Fruit fly (Drosophila melanogaster) whole organism, embryonic: ENCODE measurements around the gene qjt.
A peak's percentile ranks its signal among the peaks of the same experiment; 100 is the strongest.

Source experiments
- Blimp-1 ChIP-seq: fragments of 200-800 bp; sonication (Bioruptor generic); optimal IDR thresholded peaks from 3 replicates; lab custom pipeline; 2018; ENCODE audit warnings: missing biosample characterization, missing genetic modification characterization, mild to moderate bottlenecking, moderate library complexity, missing genetic modification reagents
- CG10274 ChIP-seq: fragments of 200-800 bp; sonication (Bioruptor generic); optimal IDR thresholded peaks from 3 replicates; lab custom pipeline; 2017; ENCODE audit warnings: missing biosample characterization, mild to moderate bottlenecking, missing genetic modification characterization
- CG10321 ChIP-seq: fragments of 200-800 bp; sonication (Bioruptor generic); IDR thresholded peaks from 2 replicates; pipeline ENCODE4 v1.3.6; 2022; ENCODE audit warnings: missing biosample characterization, missing genetic modification characterization
- CG11093 ChIP-seq: fragments of 200-800 bp; sonication (Bioruptor generic); IDR thresholded peaks from 3 replicates; pipeline ENCODE4 v1.3.6; 2022; ENCODE audit warnings: missing biosample characterization, missing genetic modification characterization
- CG12155 ChIP-seq: fragments of 200-800 bp; sonication (Bioruptor generic); optimal IDR thresholded peaks from 3 replicates; lab custom pipeline; 2016; ENCODE audit warnings: missing biosample characterization, missing genetic modification characterization
- CG14014 ChIP-seq: fragments of 200-800 bp; sonication (Bioruptor generic); IDR thresholded peaks from 2 replicates; pipeline ENCODE4 v1.3.6; 2022; ENCODE audit warnings: missing biosample characterization, missing genetic modification characterization
- CG14860 ChIP-seq: fragments of 200-800 bp; sonication (Bioruptor generic); IDR thresholded peaks from 3 replicates; pipeline ENCODE4 v1.3.6; 2022; ENCODE audit warnings: missing biosample characterization, missing genetic modification characterization; ENCODE audit not compliant: partially characterized antibody
- CG18599 ChIP-seq: fragments of 200-800 bp; sonication (Bioruptor generic); optimal IDR thresholded peaks from 3 replicates; lab custom pipeline; 2017; ENCODE audit warnings: missing biosample characterization, missing genetic modification characterization, mild to moderate bottlenecking, moderate library complexity, missing genetic modification reagents
- CG2889 ChIP-seq: fragments of 200-800 bp; sonication (Bioruptor generic); IDR thresholded peaks from 3 replicates; pipeline ENCODE4 v1.3.6; 2022; ENCODE audit warnings: missing biosample characterization, missing genetic modification characterization
- CG4617 ChIP-seq: fragments of 200-800 bp; sonication (Bioruptor generic); optimal IDR thresholded peaks from 3 replicates; lab custom pipeline; 2016; ENCODE audit warnings: missing biosample characterization, missing genetic modification characterization, borderline replicate concordance
- CG7372 ChIP-seq: fragments of 200-800 bp; sonication (Bioruptor generic); IDR thresholded peaks from 2 replicates; pipeline ENCODE4 v1.3.6; 2022; ENCODE audit warnings: missing biosample characterization, missing genetic modification characterization
- CG7928 ChIP-seq: fragments of 200-800 bp; sonication (Bioruptor generic); optimal IDR thresholded peaks from 2 replicates; lab custom pipeline; 2017; ENCODE audit warnings: missing biosample characterization, mild to moderate bottlenecking, missing genetic modification characterization
- CG8388 ChIP-seq: fragments of 200-800 bp; sonication (Bioruptor generic); optimal IDR thresholded peaks from 2 replicates; lab custom pipeline; 2019; ENCODE audit warnings: missing biosample characterization, mild to moderate bottlenecking, missing genetic modification characterization, moderate library complexity
- CG8924 ChIP-seq: fragments of 200-800 bp; optimal IDR thresholded peaks from 3 replicates; lab custom pipeline; 2019; ENCODE audit warnings: missing biosample characterization, mild to moderate bottlenecking, missing genetic modification characterization, moderate library complexity
- CG9817 ChIP-seq: fragments of 200-800 bp; sonication (Bioruptor generic); optimal IDR thresholded peaks from 2 replicates; lab custom pipeline; 2018; ENCODE audit warnings: missing biosample characterization, mild to moderate bottlenecking, missing genetic modification characterization, moderate library complexity
- CG9932 ChIP-seq: fragments of 200-800 bp; sonication (Bioruptor generic); IDR thresholded peaks from 2 replicates; pipeline ENCODE4 v1.3.6; 2022; ENCODE audit warnings: missing biosample characterization, missing genetic modification characterization
- Camta ChIP-seq: fragments of 200-800 bp; sonication (Bioruptor generic); optimal IDR thresholded peaks from 2 replicates; lab custom pipeline; 2016; ENCODE audit warnings: missing biosample characterization, missing genetic modification characterization
- Deaf1 ChIP-seq: fragments of 200-800 bp; optimal IDR thresholded peaks from 3 replicates; lab custom pipeline; 2019; ENCODE audit warnings: missing biosample characterization, mild to moderate bottlenecking, missing genetic modification characterization, moderate library complexity
- Dfd ChIP-seq, 2 experiments: fragments of >200 bp; optimal IDR thresholded peaks; 2 replicates each; lab custom pipeline; 2017; ENCODE audit warnings: missing biosample characterization in 2 of 2, missing genetic modification characterization in 2 of 2
- Ets65A ChIP-seq: fragments of 200-800 bp; sonication (Bioruptor generic); peaks from one replicate; lab custom pipeline; 2016; ENCODE audit warnings: missing biosample characterization, missing genetic modification characterization
- Fer1 ChIP-seq: fragments of 200-800 bp; sonication (Bioruptor generic); optimal IDR thresholded peaks from 2 replicates; lab custom pipeline; 2017; ENCODE audit warnings: missing biosample characterization, mild to moderate bottlenecking, missing genetic modification characterization
- Hand ChIP-seq: fragments of 200-800 bp; sonication (Bioruptor generic); optimal IDR thresholded peaks from 2 replicates; lab custom pipeline; 2017; ENCODE audit warnings: mild to moderate bottlenecking, missing biosample characterization, missing genetic modification reagents, missing genetic modification characterization
- Hey ChIP-seq: fragments of 200-800 bp; sonication (Bioruptor generic); optimal IDR thresholded peaks from 3 replicates; lab custom pipeline; 2018; ENCODE audit warnings: missing biosample characterization, mild to moderate bottlenecking, missing genetic modification characterization
- Med ChIP-seq: fragments of 200-800 bp; sonication (Bioruptor generic); peaks from one replicate; lab custom pipeline; 2016; ENCODE audit warnings: missing biosample characterization, missing genetic modification characterization, mild to moderate bottlenecking, inconsistent platforms, moderate library complexity
- Rfx ChIP-seq: fragments of 200-800 bp; sonication (Bioruptor generic); IDR thresholded peaks from 2 replicates; pipeline ENCODE4 v1.3.6; 2022; ENCODE audit warnings: missing biosample characterization, missing genetic modification characterization
- Usf ChIP-seq: fragments of 200-800 bp; sonication (Bioruptor generic); optimal IDR thresholded peaks from 2 replicates; lab custom pipeline; 2017; ENCODE audit warnings: missing genotype, missing biosample characterization, missing genetic modification characterization
- ash1 ChIP-seq: fragments of 200-800 bp; sonication (Bioruptor generic); optimal IDR thresholded peaks from 2 replicates; lab custom pipeline; 2018; ENCODE audit warnings: missing biosample characterization, mild to moderate bottlenecking, missing genetic modification characterization
- cg ChIP-seq: fragments of 200-800 bp; sonication (Bioruptor generic); optimal IDR thresholded peaks from 3 replicates; lab custom pipeline; 2019; ENCODE audit warnings: missing biosample characterization, mild to moderate bottlenecking, missing genetic modification characterization, moderate library complexity
- chinmo ChIP-seq: fragments of 200-800 bp; sonication (Bioruptor generic); IDR thresholded peaks from 4 replicates; pipeline ENCODE4 v1.3.6; 2022; ENCODE audit warnings: missing biosample characterization, missing genetic modification characterization; ENCODE audit not compliant: partially characterized antibody
- en ChIP-seq: fragments of 200-800 bp; sonication (Bioruptor generic); optimal IDR thresholded peaks from 2 replicates; lab custom pipeline; 2016; ENCODE audit warnings: missing biosample characterization, missing genetic modification characterization
- exex ChIP-seq: fragments of 200-800 bp; sonication (Bioruptor generic); optimal IDR thresholded peaks from 4 replicates; lab custom pipeline; 2018; ENCODE audit warnings: missing biosample characterization, mild to moderate bottlenecking, missing genetic modification characterization, moderate library complexity
- gsb ChIP-seq: fragments of 200-800 bp; sonication (Bioruptor generic); IDR thresholded peaks from 2 replicates; pipeline ENCODE4 v1.3.6; 2022; ENCODE audit warnings: missing biosample characterization, missing genetic modification characterization
- h ChIP-seq: fragments of >200 bp; optimal IDR thresholded peaks from 2 replicates; lab custom pipeline; 2017
- kay ChIP-seq: fragments of 200-800 bp; sonication (Bioruptor generic); optimal IDR thresholded peaks from 2 replicates; lab custom pipeline; 2016; ENCODE audit warnings: missing biosample characterization, missing genetic modification characterization
- lov ChIP-seq, 2 experiments: fragments of 200-800 bp in 1 of 2; fragments of >200 bp in 1 of 2; sonication (Bioruptor generic) in 1 of 2; IDR thresholded peaks in 1 of 2; optimal IDR thresholded peaks in 1 of 2; 2 replicates in 1 of 2; 3 replicates in 1 of 2; pipeline versions ENCODE4 v1.3.6 to Lab custom; 2017 to 2022; ENCODE audit warnings: missing biosample characterization in 1 of 2, missing genetic modification characterization in 1 of 2
- nom ChIP-seq: fragments of 200-800 bp; sonication (Bioruptor generic); optimal IDR thresholded peaks from 2 replicates; lab custom pipeline; 2017; ENCODE audit warnings: missing biosample characterization, missing genetic modification characterization, mild to moderate bottlenecking, moderate library complexity, missing genetic modification reagents
- odd ChIP-seq: fragments of 200-800 bp; sonication (Bioruptor generic); optimal IDR thresholded peaks from 2 replicates; lab custom pipeline; 2017; ENCODE audit warnings: missing biosample characterization, mild to moderate bottlenecking, missing genetic modification characterization
- pita ChIP-seq: fragments of 200-800 bp; sonication (Bioruptor generic); optimal IDR thresholded peaks from 2 replicates; lab custom pipeline; 2017; ENCODE audit warnings: missing biosample characterization, mild to moderate bottlenecking, missing genetic modification characterization
- prd ChIP-seq, 3 experiments: fragments of >200 bp in 2 of 3; fragments of 200-800 bp in 1 of 3; sonication (Bioruptor generic) in 1 of 3; optimal IDR thresholded peaks in 2 of 3; IDR thresholded peaks in 1 of 3; 2 replicates in 2 of 3; 3 replicates in 1 of 3; pipeline versions ENCODE4 v1.3.6 to Lab custom; 2017 to 2022; ENCODE audit warnings: missing biosample characterization in 1 of 3, missing genetic modification characterization in 1 of 3
- pros ChIP-seq: fragments of 200-800 bp; sonication (Bioruptor generic); optimal IDR thresholded peaks from 3 replicates; lab custom pipeline; 2019; ENCODE audit warnings: missing biosample characterization, mild to moderate bottlenecking, missing genetic modification characterization, moderate library complexity
- row ChIP-seq: fragments of 200-800 bp; sonication (Bioruptor generic); IDR thresholded peaks from 3 replicates; pipeline ENCODE4 v1.3.6; 2022; ENCODE audit warnings: missing biosample characterization, missing genetic modification characterization
- slbo ChIP-seq: fragments of 200-800 bp; sonication (Bioruptor generic); IDR thresholded peaks from 2 replicates; pipeline ENCODE4 v1.3.6; 2022; ENCODE audit warnings: missing biosample characterization, missing genetic modification characterization
- sqz ChIP-seq: fragments of 200-800 bp; sonication (Bioruptor generic); optimal IDR thresholded peaks from 3 replicates; lab custom pipeline; 2018; ENCODE audit warnings: missing biosample characterization, mild to moderate bottlenecking, missing genetic modification characterization
- sr ChIP-seq: fragments of 200-800 bp; sonication (Bioruptor generic); IDR thresholded peaks from 3 replicates; pipeline ENCODE4 v1.3.6; 2022; ENCODE audit warnings: missing biosample characterization, missing genetic modification characterization
- toy ChIP-seq: fragments of 200-800 bp; sonication (Bioruptor generic); IDR thresholded peaks from 2 replicates; pipeline ENCODE4 v1.3.6; 2022; ENCODE audit warnings: missing biosample characterization, missing genetic modification characterization
- trem ChIP-seq: fragments of 200-800 bp; optimal IDR thresholded peaks from 3 replicates; lab custom pipeline; 2019; ENCODE audit warnings: missing biosample characterization, mild to moderate bottlenecking, missing genetic modification characterization, moderate library complexity

qjt gene

dm6 chr3L:17491646-17492045, 12.8 kb downstream of the qjt start:
- TF ChIP-seq slbo (peak; percentile 25; the same call in 1 of the 2 replicates), CG7928 (GFP tag; lab: Kevin White, UChicago) (no peak), odd (GFP tag; lab: Kevin White, UChicago) (no peak), CG14014 (no peak), kay (GFP tag; lab: Kevin White, UChicago) (no peak), gsb (GFP tag; lab: Robert Waterston, UW) (0 out of 2 replicates have a peak, but pooled peaks have one; percentile 25), nom (peak; percentile 12)
- TF ChIP-seq, all 482 proteins: peak for 3

dm6 chr3L:17493256-17493655, 14.4 kb downstream of the qjt start:
- 0 out of 3 replicates have a peak, but pooled peaks have one; percentile 16 for TF ChIP-seq CG14860 (GFP tag; lab: Robert Waterston, UW)
- peak; percentile 20 for TF ChIP-seq Ets65A (GFP tag; lab: Kevin White, UChicago)
- peak; percentile 67; the same call in 1 of the 3 replicates for TF ChIP-seq sr (GFP tag; lab: Robert Waterston, UW)
- peak; percentile 69 for TF ChIP-seq CG7372 (GFP tag; lab: Robert Waterston, UW)
- TF ChIP-seq Blimp-1 (GFP tag; lab: Kevin White, UChicago): peak; percentile 28
- TF ChIP-seq CG12155 (GFP tag; lab: Kevin White, UChicago): no peak

dm6 chr3L:17493807-17494404, 15.0 kb downstream of the qjt start:
- peak; percentile 46 for TF ChIP-seq exex (tag; lab: Kevin White, UChicago)
- TF ChIP-seq CG8388 (GFP tag; lab: Kevin White, UChicago): no peak
- TF ChIP-seq chinmo: peak; percentile 68; the same call in 1 of the 4 replicates
- TF ChIP-seq lov (optimal IDR thresholded peaks at IDR 0.05; lab: Kevin White, UChicago): no peak
- no peak for TF ChIP-seq lov (GFP tag; IDR thresholded peaks at IDR 0.05; lab: Robert Waterston, UW)
- TF ChIP-seq CG11093 (GFP tag; lab: Robert Waterston, UW): no peak
- no peak for TF ChIP-seq en (GFP tag; lab: Kevin White, UChicago)
- TF ChIP-seq Med (GFP tag; lab: Kevin White, UChicago): no peak
- no peak for TF ChIP-seq pita
- no peak for TF ChIP-seq CG9817 (tag; lab: Kevin White, UChicago)
- no peak for TF ChIP-seq ash1 (GFP tag; lab: Kevin White, UChicago)
- no peak for TF ChIP-seq Hand
- no peak for TF ChIP-seq CG18599 (GFP tag; lab: Kevin White, UChicago)
- 0 out of 3 replicates have a peak, but pooled peaks have one; percentile 10 for TF ChIP-seq row (GFP tag; lab: Robert Waterston, UW)
- no peak for TF ChIP-seq Camta (GFP tag; lab: Kevin White, UChicago)
- TF ChIP-seq Usf (GFP tag; lab: Kevin White, UChicago): no peak
- TF ChIP-seq CG4617 (GFP tag; lab: Kevin White, UChicago): no peak
- TF ChIP-seq Rfx (GFP tag; lab: Robert Waterston, UW): no peak
- peak; percentile 89 for TF ChIP-seq sqz (GFP tag; lab: Kevin White, UChicago)
- no peak for TF ChIP-seq toy (GFP tag; lab: Robert Waterston, UW)
- TF ChIP-seq h (lab: Kevin White, UChicago): no peak
- TF ChIP-seq pros (GFP tag; lab: Kevin White, UChicago): peak; percentile 1
- peak; percentile 38 for TF ChIP-seq Deaf1 (tag; lab: Kevin White, UChicago)
- TF ChIP-seq Dfd (GFP tag; optimal IDR thresholded peaks at IDR 0.05; lab: Kevin White, UChicago): no peak
- peak; percentile 91 for TF ChIP-seq sr (GFP tag; lab: Robert Waterston, UW)
- TF ChIP-seq CG10321 (GFP tag; lab: Robert Waterston, UW): no peak
- TF ChIP-seq CG10274 (GFP tag; lab: Kevin White, UChicago): no peak
- TF ChIP-seq CG9932: no peak
- no peak for TF ChIP-seq Fer1 (GFP tag; lab: Kevin White, UChicago)
- TF ChIP-seq prd (optimal IDR thresholded peaks at IDR 0.05; lab: Kevin White, UChicago): no peak
- no peak for TF ChIP-seq prd (GFP tag; IDR thresholded peaks at IDR 0.05; lab: Robert Waterston, UW)
- TF ChIP-seq CG8924: no peak
- TF ChIP-seq Hey (tag; lab: Kevin White, UChicago): no peak
- TF ChIP-seq trem (tag; lab: Kevin White, UChicago): no peak
- TF ChIP-seq CG2889 (GFP tag; lab: Robert Waterston, UW): no peak
- peak; percentile 52 for TF ChIP-seq cg
